Worm (Caenorhabditis elegans) whole organism, L1 larva: Measurements from ENCODE around the gene H40L08.3.

Source experiments
- alr-1 ChIP-seq: fragments of 200-800 bp; sonication (Bioruptor generic); optimal IDR thresholded peaks from 2 replicates; lab custom pipeline; 2018; ENCODE audit warnings: borderline replicate concordance, mild to moderate bottlenecking, missing genetic modification characterization, missing compliant biosample characterization
- ces-1 ChIP-seq: fragments of 150-350 bp; optimal IDR thresholded peaks from 2 replicates; lab custom pipeline; 2014; ENCODE audit warnings: missing biosample characterization, missing genetic modification reagents, missing genetic modification characterization
- elt-3 ChIP-seq, 6 experiments: fragments of 150-350 bp in 1 of 6; sonication (generic microtip); optimal IDR thresholded peaks; 2 replicates each; lab custom pipeline; 2017 to 2018; ENCODE audit warnings: missing biosample characterization in 6 of 6, missing genetic modification characterization in 6 of 6, inconsistent platforms in 1 of 6
- hlh-4 ChIP-seq: sonication (generic microtip); optimal IDR thresholded peaks from 2 replicates; lab custom pipeline; 2016; ENCODE audit warnings: mild to moderate bottlenecking, missing genetic modification characterization, missing compliant biosample characterization
- lin-39 ChIP-seq: fragments of 150-350 bp; optimal IDR thresholded peaks from 2 replicates; lab custom pipeline; 2014; ENCODE audit warnings: missing biosample characterization, missing genetic modification reagents, missing genetic modification characterization
- lsy-2 ChIP-seq, 2 experiments: fragments of 150-350 bp; optimal IDR thresholded peaks; 2 replicates each; lab custom pipeline; 2014; ENCODE audit warnings: missing biosample characterization in 2 of 2, missing genetic modification characterization in 2 of 2
- nhr-19 ChIP-seq: fragments of 200-800 bp; sonication (Bioruptor generic); conservative IDR thresholded peaks from 2 replicates; pipeline ENCODE4 v1.3.6; 2022; ENCODE audit warnings: missing genetic modification characterization, missing compliant biosample characterization
- skn-1 ChIP-seq: fragments of 150-350 bp; optimal IDR thresholded peaks from 2 replicates; lab custom pipeline; 2014; ENCODE audit warnings: missing biosample characterization, missing genetic modification characterization
- tbx-2 ChIP-seq: sonication (generic microtip); optimal IDR thresholded peaks from 2 replicates; lab custom pipeline; 2016; ENCODE audit warnings: missing genetic modification characterization, missing compliant biosample characterization

DNA sequence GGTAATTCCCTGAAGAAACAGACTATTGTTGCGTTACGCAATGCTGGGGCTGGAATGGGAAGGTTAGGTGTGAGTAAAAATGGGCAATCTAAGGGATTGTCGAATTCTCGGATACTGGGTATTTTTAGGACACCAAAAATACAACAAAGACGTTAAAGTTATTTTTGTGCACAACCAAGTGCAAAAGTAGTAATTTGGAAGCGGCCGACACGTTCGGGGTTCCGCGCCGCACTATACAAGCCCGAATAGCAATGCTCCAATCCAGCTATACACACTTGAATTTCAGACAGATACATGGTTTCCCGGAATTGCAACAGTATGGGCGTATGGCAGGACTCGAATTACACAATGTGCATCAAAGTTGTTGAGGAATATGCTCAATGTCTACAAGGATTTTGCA, 47.9 kb downstream of the H40L08.3 start:
- TF ChIP-seq elt-3 (tag; optimal IDR thresholded peaks at IDR 0.05; lab: Kevin White, UChicago) (no peak), hlh-4 (no peak), lin-39 (tag; lab: Kevin White, UChicago) (no peak), nhr-19 (GFP tag; lab: Robert Waterston, UW) (no peak), skn-1 (tag; lab: Kevin White, UChicago) (no peak), tbx-2 (no peak), alr-1 (tag; lab: Kevin White, UChicago) (no peak), lsy-2 (tag; optimal IDR thresholded peaks at IDR 0.05; lab: Kevin White, UChicago) (no peak), ces-1 (GFP tag; lab: Kevin White, UChicago) (no peak)
